Worm (Caenorhabditis elegans): ENCODE data around the gene ndua-1.

DNA sequence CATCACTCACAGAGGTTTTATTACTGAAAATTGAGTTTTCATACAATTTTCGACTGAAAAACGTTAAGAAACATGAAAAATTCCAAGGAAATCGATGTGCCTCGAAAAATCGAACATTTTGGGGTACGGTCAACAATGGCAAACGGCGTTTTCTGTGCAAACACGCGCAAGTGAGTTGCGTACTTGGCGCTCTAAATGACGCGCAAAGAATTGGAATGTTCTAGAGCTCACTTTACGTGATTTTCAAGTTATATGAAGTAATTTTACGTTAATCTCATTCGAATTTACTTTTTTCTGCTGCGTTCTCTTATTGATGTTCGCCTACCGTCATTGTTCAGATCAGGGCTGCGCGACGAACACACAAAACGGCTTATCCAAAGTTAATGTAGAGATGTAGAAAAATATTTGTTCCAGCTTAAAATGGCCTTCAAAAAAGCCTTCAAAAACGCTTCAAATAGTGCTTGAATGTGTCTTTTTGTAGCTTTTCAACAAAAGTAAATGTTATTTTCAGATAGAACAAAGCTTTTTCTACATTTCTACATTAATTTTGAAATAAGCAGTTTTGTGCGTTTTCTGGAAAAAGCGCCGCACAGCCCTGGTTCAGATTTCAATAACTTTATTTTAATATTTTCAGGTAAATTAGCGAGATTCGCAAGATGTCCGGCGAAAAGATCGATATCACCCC lies 6.0 kb downstream of the ndua-1 start, which contains the start of the genes F31D4.2 and fkb-6:
- TF ChIP-seq flt-1 (GFP tag; IDR thresholded peaks at IDR 0.05) (no peak), tra-4 (tag; optimal IDR thresholded peaks at IDR 0.05) (no peak), ama-1 (optimal IDR thresholded peaks at IDR 0.05) (no peak), pes-1 (GFP tag; IDR thresholded peaks at IDR 0.05) (no peak), tbx-11 (GFP tag; IDR thresholded peaks at IDR 0.05) (no peak), hmg-4 (GFP tag; optimal IDR thresholded peaks at IDR 0.05) (no peak), aly-1 (tag; optimal IDR thresholded peaks at IDR 0.05) (no peak), sea-1 (GFP tag; conservative IDR thresholded peaks at IDR 0.05) (no peak)
